Worm (Caenorhabditis elegans) whole organism, early embryonic: ENCODE data around the gene C10G8.8.

Experiments
- aly-1 ChIP-seq: sonication (generic microtip); optimal IDR thresholded peaks from 2 replicates; lab custom pipeline; 2016; ENCODE audit warnings: missing genetic modification characterization, missing compliant biosample characterization
- flt-1 ChIP-seq: fragments of 200-800 bp; sonication (Bioruptor generic); IDR thresholded peaks from 2 replicates; pipeline ENCODE4 v1.3.6; 2022; ENCODE audit warnings: missing genetic modification characterization, missing compliant biosample characterization
- scrt-1 ChIP-seq: fragments of 200-800 bp; sonication (Bioruptor generic); IDR thresholded peaks from 2 replicates; pipeline ENCODE4 v1.3.6; 2022; ENCODE audit warnings: missing genetic modification characterization, missing compliant biosample characterization
- tbx-11 ChIP-seq: fragments of 200-800 bp; sonication (Bioruptor generic); IDR thresholded peaks from 2 replicates; pipeline ENCODE4 v1.3.6; 2022; ENCODE audit warnings: missing genetic modification characterization, missing compliant biosample characterization
- tra-4 ChIP-seq: sonication (generic microtip); optimal IDR thresholded peaks from 2 replicates; lab custom pipeline; 2017; ENCODE audit warnings: missing genetic modification characterization, missing compliant biosample characterization

- TF ChIP-seq tbx-11 (GFP tag; lab: Robert Waterston, UW) = no peak
- no peak for TF ChIP-seq aly-1 (tag; lab: Kevin White, UChicago)
- TF ChIP-seq tra-4 (tag; lab: Kevin White, UChicago) = no peak
- no peak for TF ChIP-seq flt-1 (GFP tag; lab: Robert Waterston, UW)
- no peak for TF ChIP-seq scrt-1 (GFP tag; lab: Robert Waterston, UW)
Measured at ce11 chrV:5288676-5289075, 39.5 kb downstream of the C10G8.8 start.
